Worm (Caenorhabditis elegans): Measurements from ENCODE around the gene clec-162.

The clec-162 gene

DNA sequence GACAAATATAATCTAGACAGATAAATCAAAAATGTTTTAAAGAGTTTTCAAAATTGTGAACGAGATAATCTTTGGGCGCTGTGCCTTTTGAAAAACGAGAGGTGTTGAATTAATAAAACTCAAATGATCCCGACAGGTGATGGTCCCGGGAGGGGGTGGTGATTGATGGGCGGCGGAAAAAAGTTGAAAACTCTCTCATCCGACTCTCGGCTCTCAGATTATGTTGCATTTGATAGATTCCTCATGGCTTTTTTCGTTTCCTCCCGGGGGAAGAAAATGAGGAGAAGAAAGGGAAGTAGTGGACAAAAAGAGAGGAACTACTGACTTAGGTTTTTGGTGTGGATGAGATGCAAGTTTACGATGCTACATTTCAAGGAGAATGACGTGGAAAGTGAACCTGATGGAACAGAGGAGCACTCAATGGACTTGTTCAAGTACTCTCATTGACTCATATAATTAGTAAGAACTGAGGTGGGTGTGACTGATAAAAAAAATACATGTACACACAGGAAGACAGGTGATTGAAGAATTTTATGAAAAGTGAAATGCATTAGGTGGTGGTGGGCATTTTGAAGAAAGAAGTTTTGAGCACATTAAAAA, 6.4 kb upstream of the clec-162 start:
- no peak for TF ChIP-seq ceh-34 (tag; optimal IDR thresholded peaks at IDR 0.05)
- no peak for TF ChIP-seq C38D4.7 (GFP tag; optimal IDR thresholded peaks at IDR 0.05)
- no peak for TF ChIP-seq unc-3 (GFP tag; conservative IDR thresholded peaks at IDR 0.05)
- no peak for TF ChIP-seq unc-3 (tag; optimal IDR thresholded peaks at IDR 0.05)
- no peak for TF ChIP-seq K09A11.1 (tag; optimal IDR thresholded peaks at IDR 0.05; ENCODE audit: insufficient read depth)
- TF ChIP-seq F13H6.1 (tag; optimal IDR thresholded peaks at IDR 0.05), result no peak
- no peak for TF ChIP-seq hlh-13 (GFP tag; optimal IDR thresholded peaks at IDR 0.05)
- no peak for TF ChIP-seq nhr-232 (tag; optimal IDR thresholded peaks at IDR 0.05)
- no peak for TF ChIP-seq fkh-10 (GFP tag; optimal IDR thresholded peaks at IDR 0.05)
- no peak for TF ChIP-seq hlh-6 (tag; optimal IDR thresholded peaks at IDR 0.05)
- TF ChIP-seq ceh-30 (tag; optimal IDR thresholded peaks at IDR 0.05), result no peak
- no peak for TF ChIP-seq pax-1 (tag; optimal IDR thresholded peaks at IDR 0.05)
- TF ChIP-seq ceh-48 (tag; optimal IDR thresholded peaks at IDR 0.05), result no peak
- TF ChIP-seq Y22D7AL.16 (tag; optimal IDR thresholded peaks at IDR 0.05), result no peak
- TF ChIP-seq pha-4 (tag; optimal IDR thresholded peaks at IDR 0.05), result no peak
- TF ChIP-seq ceh-18 (tag; optimal IDR thresholded peaks at IDR 0.05), result peak; percentile 45
- TF ChIP-seq unc-55 (GFP tag; optimal IDR thresholded peaks at IDR 0.05), result peak; percentile 27

DNA sequence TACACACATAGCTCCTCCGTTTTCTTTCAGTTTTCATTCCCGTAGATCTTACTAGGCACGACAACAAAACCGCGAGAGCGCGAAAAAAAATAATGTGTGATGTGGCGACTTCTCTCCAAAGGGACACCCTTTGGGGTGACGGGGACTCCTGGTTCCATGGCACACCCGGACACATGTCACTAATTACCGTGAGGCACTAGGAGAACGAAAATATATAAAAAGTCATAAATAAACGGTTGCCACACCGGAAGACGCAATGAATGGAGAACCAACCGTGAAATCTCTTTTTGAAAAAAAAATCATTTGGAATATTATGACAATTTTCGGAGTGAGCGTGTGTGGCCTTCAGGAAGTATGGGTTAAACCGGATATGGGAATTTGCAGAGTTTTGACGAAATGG, 5.4 kb upstream of the clec-162 start:
- no peak for TF ChIP-seq unc-3 (GFP tag; conservative IDR thresholded peaks at IDR 0.05)
- no peak for TF ChIP-seq unc-3 (tag; optimal IDR thresholded peaks at IDR 0.05)
- TF ChIP-seq ceh-34 (tag; optimal IDR thresholded peaks at IDR 0.05), result no peak
- no peak for TF ChIP-seq ceh-30 (tag; optimal IDR thresholded peaks at IDR 0.05)
- no peak for TF ChIP-seq ceh-9 (tag; optimal IDR thresholded peaks at IDR 0.05)
- no peak for TF ChIP-seq dmd-4 (tag; optimal IDR thresholded peaks at IDR 0.05; ENCODE audit: borderline replicate concordance)
- TF ChIP-seq fkh-10 (GFP tag; optimal IDR thresholded peaks at IDR 0.05), result no peak
- no peak for TF ChIP-seq ets-4 (tag; optimal IDR thresholded peaks at IDR 0.05)
- TF ChIP-seq zip-5 (tag; optimal IDR thresholded peaks at IDR 0.05), result no peak
- TF ChIP-seq Y22D7AL.16 (tag; optimal IDR thresholded peaks at IDR 0.05), result no peak
- TF ChIP-seq gmeb-2 (tag; optimal IDR thresholded peaks at IDR 0.05), result no peak
- TF ChIP-seq syd-9 (tag; optimal IDR thresholded peaks at IDR 0.05), result no peak
- no peak for TF ChIP-seq ceh-31 (tag; optimal IDR thresholded peaks at IDR 0.05)
- TF ChIP-seq hlh-30 (tag; optimal IDR thresholded peaks at IDR 0.05; ENCODE audit: insufficient read depth), result no peak

DNA sequence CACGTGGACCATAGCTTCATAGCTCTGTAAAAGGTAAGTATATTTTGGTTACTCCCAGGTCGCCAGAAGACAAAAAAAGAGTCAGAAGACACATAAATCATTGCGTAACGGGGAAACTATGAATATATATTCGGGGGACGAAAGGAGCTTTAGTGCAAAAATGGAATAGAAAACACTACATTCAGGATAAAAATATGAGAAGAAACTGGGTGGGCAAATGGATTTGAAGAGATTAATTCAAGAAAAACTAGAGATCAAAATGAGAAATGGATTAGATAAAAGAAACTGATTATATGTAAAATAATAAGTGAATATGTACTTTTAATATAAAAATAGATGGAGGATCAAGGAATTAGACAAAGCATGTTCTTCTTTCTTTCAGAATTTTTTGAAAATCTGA, 2.4 kb upstream of the clec-162 start, which contains the start of gene C07A9.12:
TSS of gene C07A9.12 (minus strand) at position 101 of the 400 bp plus-strand sequence.
- TF ChIP-seq unc-3 (GFP tag; conservative IDR thresholded peaks at IDR 0.05) (no peak), unc-3 (tag; optimal IDR thresholded peaks at IDR 0.05) (no peak), nhr-11 (tag; optimal IDR thresholded peaks at IDR 0.05) (no peak), ceh-19 (GFP tag; optimal IDR thresholded peaks at IDR 0.05) (no peak), zip-5 (tag; optimal IDR thresholded peaks at IDR 0.05) (no peak), pha-2 (tag; optimal IDR thresholded peaks at IDR 0.05) (no peak), rnt-1 (tag; optimal IDR thresholded peaks at IDR 0.05) (no peak), fkh-10 (GFP tag; optimal IDR thresholded peaks at IDR 0.05) (no peak), F13H6.1 (tag; optimal IDR thresholded peaks at IDR 0.05) (no peak), K02D7.2 (tag; optimal IDR thresholded peaks at IDR 0.05) (no peak), ceh-6 (GFP tag; optimal IDR thresholded peaks at IDR 0.05) (no peak), pax-1 (tag; optimal IDR thresholded peaks at IDR 0.05) (no peak), elt-2 (tag; optimal IDR thresholded peaks at IDR 0.05) (no peak), eyg-1 (tag; optimal IDR thresholded peaks at IDR 0.05) (no peak)

DNA sequence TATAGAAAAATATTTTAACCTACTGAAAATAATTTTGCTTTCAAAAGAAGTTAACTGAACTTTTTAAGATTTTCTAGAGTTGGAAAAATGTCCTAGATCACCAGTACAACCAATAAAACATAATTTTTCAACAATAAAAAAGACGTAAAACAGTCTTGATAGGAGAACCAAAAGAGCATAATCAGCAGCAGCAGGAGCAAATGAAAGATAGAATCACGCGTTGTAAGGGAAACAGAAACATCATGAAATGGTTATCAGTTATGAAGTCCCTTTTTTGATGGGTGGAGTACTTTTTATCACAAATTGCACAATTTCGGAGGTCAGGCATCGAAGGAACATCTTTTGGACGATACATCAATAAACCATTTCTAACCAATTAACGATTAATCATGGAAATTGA, 3.0 kb downstream of the clec-162 start:
- TF ChIP-seq elt-2 (tag; optimal IDR thresholded peaks at IDR 0.05) (peak; percentile 73), T23F11.4 (GFP tag; optimal IDR thresholded peaks at IDR 0.05) (no peak)

DNA sequence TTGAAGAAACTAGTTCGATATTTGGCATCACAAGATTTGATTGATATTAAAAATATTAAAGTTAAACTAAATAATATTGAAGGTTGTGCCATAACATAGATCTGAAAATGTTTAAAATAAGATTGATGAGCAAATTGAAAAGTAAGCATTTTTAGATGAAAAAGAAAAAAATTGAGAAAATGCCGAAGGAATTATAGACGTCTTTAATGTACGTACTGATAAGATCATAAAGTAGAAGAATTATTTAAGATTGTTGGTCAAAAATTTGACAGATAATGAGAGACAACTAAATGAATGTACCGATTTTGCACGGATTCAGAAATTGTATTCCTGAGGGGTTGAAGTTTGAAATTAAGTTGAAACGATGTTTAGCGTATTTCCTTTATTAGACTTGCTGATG, 4.8 kb downstream of the clec-162 start, which contains the start of gene ncx-7:
TSS of gene ncx-7 (minus strand) at position 101 of the 400 bp plus-strand sequence.
- TF ChIP-seq pax-1 (tag; optimal IDR thresholded peaks at IDR 0.05) (no peak), ceh-14 (tag; optimal IDR thresholded peaks at IDR 0.05) (no peak), hlh-30 (tag; optimal IDR thresholded peaks at IDR 0.05; ENCODE audit: insufficient read depth) (no peak), hlh-6 (tag; optimal IDR thresholded peaks at IDR 0.05) (no peak), gmeb-2 (tag; optimal IDR thresholded peaks at IDR 0.05) (no peak), K02D7.2 (tag; optimal IDR thresholded peaks at IDR 0.05) (no peak)

All from whole organism, late embryonic.